Fruit fly (Drosophila melanogaster): ENCODE results near the gene CG3021.

Gene CG3021

dm6 chrX:1047695-1048094, 21.1 kb downstream of the CG3021 start:
- peak; percentile 51; the same call in 1 of the 3 replicates for TF ChIP-seq CG16813 (GFP tag; IDR thresholded peaks at IDR 0.05; ENCODE audit: partially characterized antibody)
- TF ChIP-seq CG10654 (GFP tag; optimal IDR thresholded peaks at IDR 0.05), result no peak
- TF ChIP-seq dati (GFP tag; IDR thresholded peaks at IDR 0.05), result no peak
- TF ChIP-seq crol (GFP tag; IDR thresholded peaks at IDR 0.05), result 0 out of 2 replicates have a peak, but pooled peaks have one; percentile 16
- TF ChIP-seq CG6791 (GFP tag; IDR thresholded peaks at IDR 0.05; ENCODE audit: partially characterized antibody), result 0 out of 3 replicates have a peak, but pooled peaks have one; percentile 16
- peak; percentile 24; the same call in 1 of the 3 replicates for TF ChIP-seq CG14860 (GFP tag; IDR thresholded peaks at IDR 0.05; ENCODE audit: partially characterized antibody)
- no peak for TF ChIP-seq CG3995 (GFP tag; optimal IDR thresholded peaks at IDR 0.05)
- TF ChIP-seq D19B (GFP tag; optimal IDR thresholded peaks at IDR 0.05), result peak; percentile 31
- TF ChIP-seq nerfin-2 (GFP tag; IDR thresholded peaks at IDR 0.05; ENCODE audit: partially characterized antibody), result peak; percentile 53; the same call in 1 of the 2 replicates
- 0 out of 3 replicates have a peak, but pooled peaks have one; percentile 33 for TF ChIP-seq vnd (GFP tag; IDR thresholded peaks at IDR 0.05; ENCODE audit: partially characterized antibody)
- peak; percentile 61 for TF ChIP-seq Med (GFP tag)

- TF ChIP-seq insv (GFP tag; optimal IDR thresholded peaks at IDR 0.05), result no peak
- TF ChIP-seq mirr (GFP tag; optimal IDR thresholded peaks at IDR 0.05), result peak; percentile 7
- TF ChIP-seq sens (GFP tag), result peak; percentile 37
- no peak for TF ChIP-seq sc (optimal IDR thresholded peaks at IDR 0.05)
- TF ChIP-seq sc (GFP tag; optimal IDR thresholded peaks at IDR 0.05), result no peak
- no peak for TF ChIP-seq zfh1 (GFP tag; IDR thresholded peaks at IDR 0.05)
- TF ChIP-seq grn (GFP tag; optimal IDR thresholded peaks at IDR 0.05), result peak; percentile 89
- peak; percentile 98 for TF ChIP-seq exex (tag; optimal IDR thresholded peaks at IDR 0.05)
- peak; percentile 56 for TF ChIP-seq Vsx1 (GFP tag; optimal IDR thresholded peaks at IDR 0.05)
- peak; percentile 52 for TF ChIP-seq CG34376 (GFP tag; optimal IDR thresholded peaks at IDR 0.05)
These were observed 24.1 kb downstream of the CG3021 start for dm6 chrX:1050617-1051250.

- 0 out of 4 replicates have a peak, but pooled peaks have one; percentile 32 for TF ChIP-seq chinmo (GFP tag; IDR thresholded peaks at IDR 0.05; ENCODE audit: partially characterized antibody)
- TF ChIP-seq HLHmδ (GFP tag; optimal IDR thresholded peaks at IDR 0.05), result peak; percentile 17
- TF ChIP-seq psq (GFP tag; optimal IDR thresholded peaks at IDR 0.05), result no peak
- TF ChIP-seq CG32532 (GFP tag; IDR thresholded peaks at IDR 0.05), result 0 out of 2 replicates have a peak, but pooled peaks have one; percentile 11
- peak; percentile 85 for TF ChIP-seq GATAe (GFP tag; conservative IDR thresholded peaks at IDR 0.05)
- peak in 1 of 2 experiments; percentile 46 for TF ChIP-seq Pdp1 (GFP tag; optimal IDR thresholded peaks at IDR 0.05)
- peak; percentile 75 for TF ChIP-seq Adf1 (GFP tag; IDR thresholded peaks at IDR 0.05)
- peak; percentile 10 for TF ChIP-seq CG6813 (GFP tag; optimal IDR thresholded peaks at IDR 0.05)
- peak; percentile 71 for TF ChIP-seq crol (GFP tag; IDR thresholded peaks at IDR 0.05)
- 0 out of 3 replicates have a peak, but pooled peaks have one; percentile 16 for TF ChIP-seq ci (GFP tag; IDR thresholded peaks at IDR 0.05)
- TF ChIP-seq sug (tag; optimal IDR thresholded peaks at IDR 0.05), result peak; percentile 94
- TF ChIP-seq Med (GFP tag), result peak; percentile 66
- no peak for TF ChIP-seq Vsx1 (GFP tag; optimal IDR thresholded peaks at IDR 0.05)
- no peak for TF ChIP-seq CG8290 (GFP tag; optimal IDR thresholded peaks at IDR 0.05)
- peak in 1 of 2 experiments; percentile 56 for TF ChIP-seq CG8290 (tag; optimal IDR thresholded peaks at IDR 0.05)
- TF ChIP-seq mirr (GFP tag; optimal IDR thresholded peaks at IDR 0.05), result peak; percentile 53
- TF ChIP-seq CG34376 (GFP tag; optimal IDR thresholded peaks at IDR 0.05), result peak; percentile 60
- peak; percentile 71 for TF ChIP-seq CG10543 (GFP tag; optimal IDR thresholded peaks at IDR 0.05)
- TF ChIP-seq lab (GFP tag; optimal IDR thresholded peaks at IDR 0.05), result peak; percentile 36
- TF ChIP-seq CG5180 (GFP tag; optimal IDR thresholded peaks at IDR 0.05), result peak; percentile 1
- TF ChIP-seq ATbp (GFP tag; optimal IDR thresholded peaks at IDR 0.05), result peak; percentile 7
- no peak for TF ChIP-seq CG2678 (tag; optimal IDR thresholded peaks at IDR 0.05)
- no peak for TF ChIP-seq CG15601 (tag; optimal IDR thresholded peaks at IDR 0.05)
- TF ChIP-seq Deaf1 (tag; optimal IDR thresholded peaks at IDR 0.05), result peak; percentile 78
- TF ChIP-seq Taf1 (GFP tag; IDR thresholded peaks at IDR 0.05), result no peak
- no peak for TF ChIP-seq Hr3 (GFP tag; optimal IDR thresholded peaks at IDR 0.05)
- peak; percentile 8 for TF ChIP-seq CG15514 (GFP tag; optimal IDR thresholded peaks at IDR 0.05)
- TF ChIP-seq ftz-f1 (GFP tag; optimal IDR thresholded peaks at IDR 0.05), result peak; percentile 42
- TF ChIP-seq CG7987 (GFP tag; optimal IDR thresholded peaks at IDR 0.05), result peak; percentile 38
These were observed 24.6 kb downstream of the CG3021 start, which contains the start of gene CG14629 for dm6 chrX:1051251-1051629. Gene CG14629, plus strand, starts transcription at chrX:1051525.
